Worm (Caenorhabditis elegans): Measurements from ENCODE around the gene R03H10.6.

DNA sequence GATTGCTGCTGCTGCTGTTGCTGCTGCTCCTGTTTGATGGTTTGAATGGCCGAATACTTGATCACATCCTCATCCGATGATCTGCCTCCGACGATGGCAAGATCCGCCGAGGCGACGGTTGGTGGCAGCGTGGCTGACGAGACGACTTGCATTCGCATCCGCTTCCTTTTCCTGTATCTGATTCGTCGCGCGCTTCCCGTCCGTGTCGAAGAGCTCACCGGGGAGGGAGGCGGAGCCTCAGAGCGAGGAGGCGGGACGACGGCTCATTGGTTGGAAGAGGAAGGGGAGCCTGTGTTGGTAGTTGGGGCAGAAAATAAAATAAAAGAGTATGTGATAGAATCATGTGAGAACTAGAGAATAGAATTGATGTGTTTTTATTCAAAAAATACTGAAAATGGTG lies 38.6 kb downstream of the R03H10.6 start:
- TF ChIP-seq ama-1 (optimal IDR thresholded peaks at IDR 0.05) (no peak), nhr-76 (tag; optimal IDR thresholded peaks at IDR 0.05) (no peak), mes-2 (tag; optimal IDR thresholded peaks at IDR 0.05; ENCODE audit: poor library complexity, severe bottlenecking) (no peak), nhr-28 (tag; optimal IDR thresholded peaks at IDR 0.05) (no peak), F44E2.7 (GFP tag; IDR thresholded peaks at IDR 0.05) (no peak), ztf-11 (tag; optimal IDR thresholded peaks at IDR 0.05) (no peak)
